Worm (Caenorhabditis elegans) whole organism, L3 larva: ENCODE data around the gene fbxa-147.

Experiments used
- ceh-16 ChIP-seq: sonication (generic microtip); optimal IDR thresholded peaks from 2 replicates; lab custom pipeline; 2017; ENCODE audit warnings: missing biosample characterization, missing genetic modification characterization
- ceh-9 ChIP-seq: sonication (generic microtip); optimal IDR thresholded peaks from 2 replicates; lab custom pipeline; 2018; ENCODE audit warnings: missing biosample characterization, missing genetic modification characterization
- elt-1 ChIP-seq: fragments of 150-350 bp; optimal IDR thresholded peaks from 2 replicates; lab custom pipeline; 2014; ENCODE audit warnings: missing biosample characterization, missing genetic modification characterization
- fkh-10 ChIP-seq: sonication (generic microtip); optimal IDR thresholded peaks from 2 replicates; lab custom pipeline; 2017; ENCODE audit warnings: missing biosample characterization, missing genetic modification reagents, missing genetic modification characterization
- fos-1 ChIP-seq: fragments of 150-350 bp; optimal IDR thresholded peaks from 2 replicates; lab custom pipeline; 2014; ENCODE audit warnings: missing biosample characterization, missing genetic modification characterization
- lin-15B ChIP-seq: fragments of 150-350 bp; optimal IDR thresholded peaks from 2 replicates; lab custom pipeline; 2014; ENCODE audit warnings: missing biosample characterization, missing genetic modification characterization
- lin-39 ChIP-seq: fragments of 150-350 bp; optimal IDR thresholded peaks from 2 replicates; lab custom pipeline; 2018; ENCODE audit warnings: missing biosample characterization, missing genetic modification reagents, missing genetic modification characterization
- nfya-1 ChIP-seq: sonication (generic microtip); optimal IDR thresholded peaks from 2 replicates; lab custom pipeline; 2017; ENCODE audit warnings: missing genetic modification characterization, mild to moderate bottlenecking, missing compliant biosample characterization, antibody characterized with exemption, moderate library complexity; ENCODE audit not compliant: insufficient read depth
- nhr-11 ChIP-seq: fragments of 150-350 bp; optimal IDR thresholded peaks from 2 replicates; lab custom pipeline; 2014; ENCODE audit warnings: missing biosample characterization, missing genetic modification characterization
- nhr-237 ChIP-seq: fragments of 150-350 bp; optimal IDR thresholded peaks from 2 replicates; lab custom pipeline; 2014; ENCODE audit warnings: missing biosample characterization, missing genetic modification characterization
- nhr-25 ChIP-seq: sonication (generic microtip); optimal IDR thresholded peaks from 2 replicates; lab custom pipeline; 2017; ENCODE audit warnings: missing biosample characterization, missing genetic modification characterization
- pha-4 ChIP-seq: fragments of 150-350 bp; optimal IDR thresholded peaks from 2 replicates; lab custom pipeline; 2014; ENCODE audit warnings: missing biosample characterization, missing genetic modification reagents, missing genetic modification characterization
- tbx-2 ChIP-seq: sonication (generic microtip); optimal IDR thresholded peaks from 2 replicates; lab custom pipeline; 2016; ENCODE audit warnings: mild to moderate bottlenecking, missing genetic modification characterization, missing compliant biosample characterization
- zag-1 ChIP-seq: fragments of 150-350 bp; optimal IDR thresholded peaks from 2 replicates; lab custom pipeline; 2014; ENCODE audit warnings: missing biosample characterization, missing genetic modification characterization

DNA sequence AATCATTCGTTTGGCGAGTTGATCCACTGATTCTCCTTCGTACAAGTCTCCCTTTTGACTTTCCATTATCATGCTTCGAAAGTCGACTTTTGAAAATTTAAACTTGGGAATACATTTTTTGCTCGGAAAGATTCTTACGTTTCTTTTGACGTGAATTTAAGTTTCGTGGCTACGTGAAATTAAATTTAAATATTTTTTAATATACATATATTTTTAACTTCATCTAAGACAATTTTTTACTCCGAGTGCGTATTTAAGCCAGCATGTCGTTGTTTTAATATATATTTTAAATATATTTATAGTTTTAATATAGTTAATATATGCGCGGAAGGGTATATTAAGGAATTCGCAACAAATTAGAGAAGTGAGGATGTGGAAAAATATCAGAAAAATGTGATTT lies 691 bp upstream of the fbxa-147 start, which contains the start of gene R08A2.2:
- TF ChIP-seq zag-1 (no peak), nhr-237 (tag; lab: Kevin White, UChicago) (no peak), ceh-16 (tag; lab: Kevin White, UChicago) (no peak), pha-4 (tag; lab: Kevin White, UChicago) (no peak), fos-1 (tag; lab: Kevin White, UChicago) (no peak), elt-1 (tag; lab: Kevin White, UChicago) (no peak), nhr-11 (tag; lab: Kevin White, UChicago) (no peak), ceh-9 (tag; lab: Kevin White, UChicago) (no peak), tbx-2 (tag; lab: Kevin White, UChicago) (no peak), nhr-25 (tag; lab: Kevin White, UChicago) (no peak), fkh-10 (GFP tag; lab: Kevin White, UChicago) (no peak), nfya-1 (tag; lab: Kevin White, UChicago) (no peak), lin-15B (tag; lab: Kevin White, UChicago) (no peak), lin-39 (tag; lab: Kevin White, UChicago) (no peak)
